Worm (Caenorhabditis elegans) whole organism, young adult: ENCODE data around the gene lgc-21.

Experiments
- F10E7.11 ChIP-seq: sonication (generic microtip); optimal IDR thresholded peaks from 2 replicates; lab custom pipeline; 2017; ENCODE audit warnings: mild to moderate bottlenecking, missing genetic modification characterization, moderate library complexity, missing compliant biosample characterization
- F23B12.7 ChIP-seq: sonication (generic microtip); optimal IDR thresholded peaks from 2 replicates; lab custom pipeline; 2017; ENCODE audit warnings: missing genetic modification characterization, mild to moderate bottlenecking, missing compliant biosample characterization, antibody characterized with exemption, moderate library complexity; ENCODE audit not compliant: insufficient read depth
- F39B2.1 ChIP-seq: fragments of 200-800 bp; sonication (Bioruptor generic); IDR thresholded peaks from 2 replicates; pipeline ENCODE4 v1.3.6; 2022; ENCODE audit warnings: missing genetic modification reagents, missing genetic modification characterization, missing compliant biosample characterization
- ama-1 ChIP-seq, 3 experiments: fragments of 150-350 bp in 1 of 3; sonication (generic microtip) in 2 of 3; optimal IDR thresholded peaks; 2 replicates each; lab custom pipeline; 2014 to 2018; ENCODE audit warnings: missing biosample characterization in 2 of 3, missing genetic modification characterization in 2 of 3, missing genetic modification reagents in 2 of 3
- aptf-2 ChIP-seq: fragments of 200-800 bp; sonication (Bioruptor generic); conservative IDR thresholded peaks from 2 replicates; pipeline ENCODE4 v1.3.6; 2022; ENCODE audit warnings: missing genetic modification reagents, missing genetic modification characterization, missing compliant biosample characterization
- egrh-3 ChIP-seq: fragments of 200-800 bp; sonication (Bioruptor generic); IDR thresholded peaks from 2 replicates; pipeline ENCODE4 v1.3.6; 2022; ENCODE audit warnings: missing genetic modification reagents, missing genetic modification characterization, missing compliant biosample characterization
- hrde-1 ChIP-seq: sonication (generic microtip); optimal IDR thresholded peaks from 2 replicates; lab custom pipeline; 2016; ENCODE audit warnings: missing genetic modification characterization, mild to moderate bottlenecking, missing compliant biosample characterization, moderate library complexity, missing genotype, missing genetic modification reagents, borderline replicate concordance
- hsf-1 ChIP-seq: fragments of 200-800 bp; sonication (Bioruptor generic); IDR thresholded peaks from 2 replicates; pipeline ENCODE4 v1.3.6; 2022; ENCODE audit warnings: missing genetic modification reagents, missing genetic modification characterization, missing compliant biosample characterization
- nhr-120 ChIP-seq: fragments of 200-800 bp; sonication (Bioruptor generic); IDR thresholded peaks from 2 replicates; pipeline ENCODE4 v1.3.6; 2022; ENCODE audit warnings: missing genetic modification characterization, missing compliant biosample characterization
- sdz-38 ChIP-seq: sonication (generic microtip); optimal IDR thresholded peaks from 2 replicates; lab custom pipeline; 2016; ENCODE audit warnings: missing genotype, missing genetic modification characterization, missing compliant biosample characterization
- snpc-1.3 ChIP-seq: sonication (generic microtip); optimal IDR thresholded peaks from 2 replicates; lab custom pipeline; 2017; ENCODE audit warnings: missing genetic modification characterization, mild to moderate bottlenecking, missing compliant biosample characterization, antibody characterized with exemption, moderate library complexity, missing genotype, missing genetic modification reagents; ENCODE audit not compliant: insufficient read depth
- tbp1 ChIP-seq: fragments of 200-800 bp; sonication (Bioruptor generic); optimal IDR thresholded peaks from 2 replicates; lab custom pipeline; 2018; ENCODE audit warnings: mild to moderate bottlenecking, missing genetic modification characterization, missing compliant biosample characterization

DNA sequence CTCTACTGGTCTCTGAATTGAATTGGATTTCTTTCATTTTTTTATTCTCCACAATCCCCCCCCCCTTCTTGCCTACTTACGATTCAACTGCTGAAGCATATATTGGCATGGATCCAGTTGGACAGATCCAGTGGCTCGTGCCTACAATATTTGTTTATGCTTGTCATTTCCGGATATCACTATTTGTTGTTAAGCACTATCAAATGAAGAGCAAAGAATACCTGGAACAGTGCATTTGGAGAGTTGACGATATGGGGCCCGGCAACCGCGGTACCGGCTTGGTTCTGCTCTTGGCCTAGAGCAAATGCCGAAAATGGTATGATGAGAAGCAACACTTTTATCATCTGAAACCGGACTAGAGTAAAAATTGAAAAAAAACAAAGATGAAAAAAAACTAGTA lies at the start of gene lgc-21:
- TF ChIP-seq egrh-3 (GFP tag; lab: Robert Waterston, UW) (no peak), ama-1 (optimal IDR thresholded peaks at IDR 0.05; lab: Kevin White, UChicago) (no peak), ama-1 (GFP tag; optimal IDR thresholded peaks at IDR 0.05; lab: Kevin White, UChicago) (no peak), hsf-1 (GFP tag; lab: Robert Waterston, UW) (no peak), nhr-120 (GFP tag; lab: Robert Waterston, UW) (no peak), sdz-38 (tag; lab: Kevin White, UChicago) (no peak), aptf-2 (no peak), F39B2.1 (no peak), snpc-1.3 (tag; lab: Kevin White, UChicago) (no peak), tbp1 (GFP tag; lab: Kevin White, UChicago) (no peak), hrde-1 (tag; lab: Kevin White, UChicago) (no peak), F23B12.7 (tag; lab: Kevin White, UChicago) (no peak), F10E7.11 (no peak)
